Worm (Caenorhabditis elegans): ENCODE results near the gene F38B6.8.

F38B6.8 gene

ce11 chrX:6665129-6665858 lies 17.3 kb downstream of the F38B6.8 start (continued):
- no peak for TF ChIP-seq grh-1 (GFP tag; IDR thresholded peaks at IDR 0.05)
- TF ChIP-seq C34B4.2 (tag; optimal IDR thresholded peaks at IDR 0.05), result no peak
- peak; percentile 42 for TF ChIP-seq nhr-71 (tag; optimal IDR thresholded peaks at IDR 0.05)

DNA sequence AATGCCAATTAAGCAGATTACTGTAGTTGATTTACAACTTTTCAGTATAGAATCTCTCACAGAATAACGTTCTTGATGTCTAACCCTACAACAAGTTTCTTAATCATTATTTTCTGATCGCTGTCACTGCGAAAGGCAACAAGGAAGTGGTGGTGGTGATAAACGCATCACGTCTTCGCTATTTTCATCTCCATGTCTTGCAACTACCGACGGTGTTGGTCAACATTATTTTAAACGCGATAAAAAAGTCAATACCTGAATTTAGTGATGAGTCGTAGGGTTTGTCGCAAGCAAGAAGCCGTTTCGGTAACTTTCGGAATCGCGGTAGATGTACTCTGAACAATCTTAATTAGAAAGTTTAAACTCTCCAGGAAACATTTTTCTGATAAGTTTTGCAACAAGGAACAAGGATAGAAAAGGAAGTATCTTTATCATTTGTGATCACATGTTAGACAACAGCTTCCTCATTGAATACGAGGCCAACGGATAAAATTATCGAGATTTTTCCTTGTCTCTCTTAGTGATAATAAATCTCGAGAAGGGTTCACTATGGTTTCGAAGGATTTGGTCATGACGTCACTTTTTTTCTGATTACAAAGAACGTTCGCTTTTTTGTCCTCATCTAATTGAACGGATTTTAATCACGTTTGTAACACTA lies 18.7 kb downstream of the F38B6.8 start:
- TF ChIP-seq elt-3 (tag; optimal IDR thresholded peaks at IDR 0.05) (peak in 2 of 6 experiments; percentile 20 to 74), nhr-20 (tag; optimal IDR thresholded peaks at IDR 0.05) (peak; percentile 42), lin-14 (GFP tag; optimal IDR thresholded peaks at IDR 0.05) (peak; percentile 19), efl-1 (optimal IDR thresholded peaks at IDR 0.05) (no peak), efl-1 (GFP tag; optimal IDR thresholded peaks at IDR 0.05 in 1 of 2) (peak in 1 of 2 experiments; percentile 59), mep-1 (tag; optimal IDR thresholded peaks at IDR 0.05) (no peak), nhr-90 (tag; optimal IDR thresholded peaks at IDR 0.05; ENCODE audit: poor library complexity) (peak; percentile 5), tbx-2 (tag; optimal IDR thresholded peaks at IDR 0.05) (peak; percentile 53), xbp-1 (tag; optimal IDR thresholded peaks at IDR 0.05) (no peak), nhr-237 (tag; optimal IDR thresholded peaks at IDR 0.05) (no peak), nhr-71 (tag; optimal IDR thresholded peaks at IDR 0.05) (peak; percentile 22), ztf-4 (tag; optimal IDR thresholded peaks at IDR 0.05) (peak; percentile 44), nhr-85 (tag) (peak; percentile 73), egl-13 (tag; optimal IDR thresholded peaks at IDR 0.05) (no peak), sup-37 (GFP tag; optimal IDR thresholded peaks at IDR 0.05) (no peak), snpc-4 (tag; optimal IDR thresholded peaks at IDR 0.05) (no peak), blmp-1 (tag; optimal IDR thresholded peaks at IDR 0.05) (peak; percentile 51), hlh-4 (tag; optimal IDR thresholded peaks at IDR 0.05) (no peak), zag-1 (tag; optimal IDR thresholded peaks at IDR 0.05) (no peak), ceh-88 (GFP tag; IDR thresholded peaks at IDR 0.05) (no peak)

ce11 chrX:6662267-6662666 lies 20.3 kb downstream of the F38B6.8 start:
- no peak for TF ChIP-seq F16B12.6 (tag; optimal IDR thresholded peaks at IDR 0.05)
- TF ChIP-seq ets-5 (GFP tag; IDR thresholded peaks at IDR 0.05), result no peak
- no peak for TF ChIP-seq efl-1 (optimal IDR thresholded peaks at IDR 0.05)
- peak in 1 of 2 experiments; percentile 67 for TF ChIP-seq efl-1 (GFP tag; optimal IDR thresholded peaks at IDR 0.05 in 1 of 2)

- TF ChIP-seq elt-2 (tag; optimal IDR thresholded peaks at IDR 0.05), result peak; percentile 34
- no peak for TF ChIP-seq elt-3 (tag; optimal IDR thresholded peaks at IDR 0.05)
Observed at ce11 chrX:6656770-6657169, 25.8 kb downstream of the F38B6.8 start.

- no peak for TF ChIP-seq nhr-11 (tag; optimal IDR thresholded peaks at IDR 0.05)
- TF ChIP-seq efl-1 (optimal IDR thresholded peaks at IDR 0.05), result no peak
- peak in 1 of 2 experiments; percentile 85 for TF ChIP-seq efl-1 (GFP tag; optimal IDR thresholded peaks at IDR 0.05 in 1 of 2)
- TF ChIP-seq tbx-2 (tag; optimal IDR thresholded peaks at IDR 0.05), result no peak
- TF ChIP-seq aha-1 (tag; optimal IDR thresholded peaks at IDR 0.05), result no peak
Observed at ce11 chrX:6656251-6656650, 26.3 kb downstream of the F38B6.8 start.

DNA sequence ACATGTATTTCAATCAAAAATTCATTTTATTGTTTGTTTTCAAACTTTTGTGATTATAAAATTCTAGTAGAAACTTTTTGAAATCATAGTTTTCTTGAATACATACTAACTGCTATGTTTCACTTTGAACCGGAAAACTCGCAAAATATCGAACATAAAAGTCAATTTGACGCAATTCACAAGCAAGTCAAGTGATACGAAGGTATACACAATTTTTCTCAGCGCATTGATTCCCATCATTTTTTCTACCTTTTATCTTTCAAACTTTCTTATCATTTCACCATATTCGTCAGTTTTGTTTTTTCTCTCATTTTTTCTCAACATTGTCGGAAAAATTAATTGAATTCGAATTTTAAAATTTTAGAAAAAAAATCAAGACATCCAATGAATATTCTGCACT lies 27.4 kb downstream of the F38B6.8 start, which contains the start of gene nhr-173:
TSS of gene nhr-173 (plus strand) at position 366 of the 400 bp plus-strand sequence.
- TF ChIP-seq blmp-1 (tag; optimal IDR thresholded peaks at IDR 0.05) (peak; percentile 1), C04F5.9 (tag; optimal IDR thresholded peaks at IDR 0.05) (no peak), tlp-1 (tag; optimal IDR thresholded peaks at IDR 0.05) (no peak), elt-2 (tag; optimal IDR thresholded peaks at IDR 0.05) (peak; percentile 23), nhr-12 (tag; optimal IDR thresholded peaks at IDR 0.05) (no peak), aly-2 (tag; optimal IDR thresholded peaks at IDR 0.05) (no peak), efl-3 (GFP tag; optimal IDR thresholded peaks at IDR 0.05) (no peak), nhr-20 (tag; optimal IDR thresholded peaks at IDR 0.05) (peak; percentile 12), pax-3 (tag; optimal IDR thresholded peaks at IDR 0.05) (no peak), nhr-28 (tag; optimal IDR thresholded peaks at IDR 0.05) (no peak), fkh-8 (tag; optimal IDR thresholded peaks at IDR 0.05) (no peak), elt-3 (tag; optimal IDR thresholded peaks at IDR 0.05) (peak in 1 of 6 experiments; percentile 4), swsn-7 (tag; optimal IDR thresholded peaks at IDR 0.05) (no peak), nhr-85 (tag) (no peak), jun-1 (tag; optimal IDR thresholded peaks at IDR 0.05) (no peak), rnt-1 (tag; optimal IDR thresholded peaks at IDR 0.05) (no peak)
